Fruit fly (Drosophila melanogaster): Measurements from ENCODE around the gene CG34299.

Gene CG34299

dm6 chr3R:30288362-30289055 is 39.1 kb downstream of the CG34299 start:
- TF ChIP-seq CG7963 (GFP tag; IDR thresholded peaks at IDR 0.05; ENCODE audit: partially characterized antibody) (no peak), CG42726 (GFP tag; IDR thresholded peaks at IDR 0.05; ENCODE audit: partially characterized antibody) (no peak), exex (tag; optimal IDR thresholded peaks at IDR 0.05) (no peak), ato (GFP tag; IDR thresholded peaks at IDR 0.05; ENCODE audit: partially characterized antibody) (no peak), CG7839 (tag; optimal IDR thresholded peaks at IDR 0.05) (no peak), CG4360 (GFP tag; IDR thresholded peaks at IDR 0.05) (no peak), danr (GFP tag; IDR thresholded peaks at IDR 0.05) (no peak), bigmax (GFP tag; optimal IDR thresholded peaks at IDR 0.05) (no peak), CG11695 (GFP tag; IDR thresholded peaks at IDR 0.05) (no peak), pan (optimal IDR thresholded peaks at IDR 0.05) (no peak), pan (GFP tag; optimal IDR thresholded peaks at IDR 0.05 in 1 of 2, IDR thresholded peaks at IDR 0.05 in 1 of 2) (no peak), H15 (GFP tag; IDR thresholded peaks at IDR 0.05) (no peak), CG10565 (GFP tag; optimal IDR thresholded peaks at IDR 0.05) (no peak)

dm6 chr3R:30289056-30289734 is 39.8 kb downstream of the CG34299 start:
- TF ChIP-seq dmrt11E (tag; optimal IDR thresholded peaks at IDR 0.05), result no peak
- peak; percentile 83 for TF ChIP-seq nom (GFP tag; optimal IDR thresholded peaks at IDR 0.05)
- no peak for TF ChIP-seq bigmax (GFP tag; optimal IDR thresholded peaks at IDR 0.05)
- TF ChIP-seq CG30020 (tag; optimal IDR thresholded peaks at IDR 0.05), result no peak
- TF ChIP-seq inv (GFP tag; IDR thresholded peaks at IDR 0.05; ENCODE audit: partially characterized antibody), result no peak
- TF ChIP-seq CG12942 (GFP tag; optimal IDR thresholded peaks at IDR 0.05), result no peak

dm6 chr3R:30293478-30294122 is 44.2 kb downstream of the CG34299 start:
- TF ChIP-seq CG3838 (GFP tag; optimal IDR thresholded peaks at IDR 0.05) (no peak), CG31441 (GFP tag; IDR thresholded peaks at IDR 0.05) (0 out of 2 replicates have a peak, but pooled peaks have one; percentile 31), Doc2 (GFP tag; IDR thresholded peaks at IDR 0.05) (no peak), CG7839 (tag; optimal IDR thresholded peaks at IDR 0.05) (peak; percentile 27), Ssrp (tag; optimal IDR thresholded peaks at IDR 0.05) (peak; percentile 41), unpg (GFP tag; optimal IDR thresholded peaks at IDR 0.05) (peak; percentile 42), CG8478 (optimal IDR thresholded peaks at IDR 0.05) (no peak), Ets65A (GFP tag) (peak; percentile 35), CG1792 (GFP tag; optimal IDR thresholded peaks at IDR 0.05) (no peak), gsb-n (tag; optimal IDR thresholded peaks at IDR 0.05) (peak; percentile 37), Ada2b (GFP tag; IDR thresholded peaks at IDR 0.05) (no peak), CG7556 (GFP tag; optimal IDR thresholded peaks at IDR 0.05) (peak; percentile 24), bsh (GFP tag; optimal IDR thresholded peaks at IDR 0.05) (peak; percentile 39 to 89), Fer1 (GFP tag; optimal IDR thresholded peaks at IDR 0.05) (no peak), org-1 (GFP tag; optimal IDR thresholded peaks at IDR 0.05) (peak; percentile 14), CG10979 (tag; optimal IDR thresholded peaks at IDR 0.05) (peak; percentile 36), HLH3B (GFP tag; IDR thresholded peaks at IDR 0.05) (peak; percentile 41; the same call in 1 of the 2 replicates), Lpt (GFP tag; optimal IDR thresholded peaks at IDR 0.05) (no peak), emc (GFP tag; optimal IDR thresholded peaks at IDR 0.05) (no peak), phol (tag; optimal IDR thresholded peaks at IDR 0.05) (peak; percentile 38), ttk (GFP tag; IDR thresholded peaks at IDR 0.05) (no peak), Xrp1 (GFP tag; IDR thresholded peaks at IDR 0.05) (peak; percentile 42; the same call in 1 of the 2 replicates), dmrt99B (tag; optimal IDR thresholded peaks at IDR 0.05) (peak; percentile 35), dysf (GFP tag; IDR thresholded peaks at IDR 0.05) (0 out of 3 replicates have a peak, but pooled peaks have one; percentile 27), croc (GFP tag; conservative IDR thresholded peaks at IDR 0.05) (peak; percentile 21; the same call in 1 of the 3 replicates), bcd (GFP tag; optimal IDR thresholded peaks at IDR 0.05) (no peak), pita (GFP tag; optimal IDR thresholded peaks at IDR 0.05) (no peak), gro (GFP tag; optimal IDR thresholded peaks at IDR 0.05) (no peak)

All from whole organism, embryonic.